Fruit fly (Drosophila melanogaster) whole organism, embryonic: ENCODE data around the gene Vps11.

Experiments used
- BEAF-32 ChIP-seq: fragments of 200-800 bp; sonication (Bioruptor generic); optimal IDR thresholded peaks from 3 replicates; lab custom pipeline; 2017; ENCODE audit warnings: missing biosample characterization, missing genetic modification characterization, mild to moderate bottlenecking, moderate library complexity, missing genetic modification reagents
- CG7372 ChIP-seq: fragments of 200-800 bp; sonication (Bioruptor generic); IDR thresholded peaks from 2 replicates; pipeline ENCODE4 v1.3.6; 2022; ENCODE audit warnings: missing biosample characterization, missing genetic modification characterization
- CHES-1-like ChIP-seq: fragments of 200-800 bp; sonication (Bioruptor generic); optimal IDR thresholded peaks from 2 replicates; lab custom pipeline; 2016; ENCODE audit warnings: missing biosample characterization, missing genetic modification characterization
- Fer3 ChIP-seq: fragments of 200-800 bp; sonication (Bioruptor generic); optimal IDR thresholded peaks from 2 replicates; lab custom pipeline; 2018; ENCODE audit warnings: missing biosample characterization, mild to moderate bottlenecking, missing genetic modification characterization, moderate library complexity
- Xbp1 ChIP-seq: fragments of 200-800 bp; sonication (Bioruptor generic); optimal IDR thresholded peaks from 3 replicates; lab custom pipeline; 2016; ENCODE audit warnings: missing biosample characterization, mild to moderate bottlenecking, missing genetic modification characterization
- jumu ChIP-seq: fragments of 200-800 bp; sonication (Bioruptor generic); optimal IDR thresholded peaks from 3 replicates; lab custom pipeline; 2016; ENCODE audit warnings: missing biosample characterization, missing genetic modification characterization
- maf-S ChIP-seq: fragments of 200-800 bp; sonication (Bioruptor generic); optimal IDR thresholded peaks from 2 replicates; lab custom pipeline; 2016; ENCODE audit warnings: missing biosample characterization, missing genetic modification characterization

- TF ChIP-seq CG7372 (GFP tag; lab: Robert Waterston, UW): no peak
- no peak for TF ChIP-seq BEAF-32 (GFP tag; lab: Kevin White, UChicago)
- no peak for TF ChIP-seq CHES-1-like (GFP tag; lab: Kevin White, UChicago)
- no peak for TF ChIP-seq Fer3
- TF ChIP-seq Xbp1: no peak
- no peak for TF ChIP-seq maf-S (GFP tag; lab: Kevin White, UChicago)
- TF ChIP-seq jumu (GFP tag; lab: Kevin White, UChicago): no peak
These were observed 23.8 kb upstream of the Vps11 start, which contains the start of gene CG34031 for dm6 chr3L:23174146-23174545.
